Worm (Caenorhabditis elegans) whole organism, early embryonic: ENCODE measurements around the gene ttr-54.

Experiments used
- aly-1 ChIP-seq: sonication (generic microtip); optimal IDR thresholded peaks from 2 replicates; lab custom pipeline; 2016; ENCODE audit warnings: missing genetic modification characterization, missing compliant biosample characterization
- ama-1 ChIP-seq: fragments of 150-350 bp; optimal IDR thresholded peaks from 2 replicates; lab custom pipeline; 2014
- flt-1 ChIP-seq: fragments of 200-800 bp; sonication (Bioruptor generic); IDR thresholded peaks from 2 replicates; pipeline ENCODE4 v1.3.6; 2022; ENCODE audit warnings: missing genetic modification characterization, missing compliant biosample characterization
- hmg-4 ChIP-seq: fragments of 200-800 bp; sonication (Bioruptor generic); optimal IDR thresholded peaks from 2 replicates; lab custom pipeline; 2018; ENCODE audit warnings: mild to moderate bottlenecking, missing genetic modification characterization, missing compliant biosample characterization
- sea-1 ChIP-seq: fragments of 200-800 bp; sonication (Bioruptor generic); conservative IDR thresholded peaks from 2 replicates; pipeline ENCODE4 v1.3.6; 2022; ENCODE audit warnings: missing genetic modification characterization, missing compliant biosample characterization
- tbx-11 ChIP-seq: fragments of 200-800 bp; sonication (Bioruptor generic); IDR thresholded peaks from 2 replicates; pipeline ENCODE4 v1.3.6; 2022; ENCODE audit warnings: missing genetic modification characterization, missing compliant biosample characterization

DNA sequence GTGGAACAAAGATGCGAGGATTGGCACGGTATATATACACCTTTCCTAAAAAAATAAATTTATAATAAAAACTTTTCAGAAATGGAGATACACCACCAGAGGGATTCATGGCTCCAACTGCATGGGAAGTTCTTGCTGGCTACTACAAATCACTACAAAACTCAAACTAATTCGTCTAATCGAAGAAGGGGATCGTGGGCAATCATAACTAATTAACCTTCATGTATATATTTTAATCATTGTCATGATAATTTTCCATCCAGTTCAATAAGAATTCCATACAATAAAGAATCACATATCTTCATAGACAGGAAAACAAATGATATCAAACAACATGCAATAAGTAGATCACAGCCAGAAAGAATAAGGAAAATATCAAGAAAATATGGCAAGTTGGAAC, 8.5 kb downstream of the ttr-54 start:
- TF ChIP-seq flt-1 (GFP tag; lab: Robert Waterston, UW) (no peak), ama-1 (lab: Kevin White, UChicago) (no peak), tbx-11 (no peak), hmg-4 (GFP tag; lab: Kevin White, UChicago) (no peak), sea-1 (GFP tag; lab: Robert Waterston, UW) (no peak), aly-1 (tag; lab: Kevin White, UChicago) (no peak)
